Fruit fly (Drosophila melanogaster): ENCODE measurements around the gene AstCC.

dm6 chr2L:11039548-11040144 is 45.4 kb downstream of the AstCC start:
- no peak for TF ChIP-seq CG7045 (GFP tag; optimal IDR thresholded peaks at IDR 0.05)
- no peak for TF ChIP-seq cnc (optimal IDR thresholded peaks at IDR 0.05)
- no peak for TF ChIP-seq toe (GFP tag; optimal IDR thresholded peaks at IDR 0.05)
